Worm (Caenorhabditis elegans) whole organism, young adult: ENCODE measurements around the gene EGAP1.5.

Experiments
- B0019.2 ChIP-seq: fragments of 200-800 bp; sonication (Bioruptor generic); conservative IDR thresholded peaks from 2 replicates; pipeline ENCODE4 v1.3.6; 2022; ENCODE audit warnings: missing genetic modification reagents, missing genetic modification characterization, missing compliant biosample characterization
- F22D6.2 ChIP-seq: sonication (generic microtip); optimal IDR thresholded peaks from 2 replicates; lab custom pipeline; 2016; ENCODE audit warnings: mild to moderate bottlenecking, missing genetic modification characterization, missing compliant biosample characterization
- F33H1.4 ChIP-seq: fragments of 200-800 bp; sonication (Bioruptor generic); IDR thresholded peaks from 2 replicates; pipeline ENCODE4 v1.3.6; 2022; ENCODE audit warnings: missing genetic modification reagents, missing genetic modification characterization, missing compliant biosample characterization
- F57A8.1 ChIP-seq: fragments of 200-800 bp; sonication (Bioruptor generic); optimal IDR thresholded peaks from 2 replicates; lab custom pipeline; 2018; ENCODE audit warnings: mild to moderate bottlenecking, missing genetic modification characterization, moderate library complexity, missing compliant biosample characterization
- K12H6.12 ChIP-seq: fragments of 200-800 bp; sonication (Bioruptor generic); optimal IDR thresholded peaks from 2 replicates; lab custom pipeline; 2018; ENCODE audit warnings: mild to moderate bottlenecking, missing genetic modification characterization, missing compliant biosample characterization
- T07F8.4 ChIP-seq: sonication (generic microtip); optimal IDR thresholded peaks from 2 replicates; lab custom pipeline; 2016; ENCODE audit warnings: mild to moderate bottlenecking, missing genetic modification characterization, moderate library complexity, missing compliant biosample characterization
- Y53F4B.3 ChIP-seq: fragments of 200-800 bp; sonication (Bioruptor generic); IDR thresholded peaks from 2 replicates; pipeline ENCODE4 v1.3.6; 2022; ENCODE audit warnings: missing genetic modification reagents, missing genetic modification characterization, missing compliant biosample characterization
- Y53G8AR.9 ChIP-seq: fragments of 200-800 bp; sonication (Bioruptor generic); conservative IDR thresholded peaks from 2 replicates; pipeline ENCODE4 v1.3.6; 2022; ENCODE audit warnings: missing genetic modification reagents, missing genetic modification characterization, missing compliant biosample characterization
- Y95B8A.8 ChIP-seq: fragments of 200-800 bp; sonication (Bioruptor generic); IDR thresholded peaks from 2 replicates; pipeline ENCODE4 v1.3.6; 2022; ENCODE audit warnings: missing genetic modification reagents, missing genetic modification characterization, missing compliant biosample characterization
- ZK185.1 ChIP-seq: sonication (generic microtip); optimal IDR thresholded peaks from 2 replicates; lab custom pipeline; 2016; ENCODE audit warnings: mild to moderate bottlenecking, missing genetic modification characterization, missing compliant biosample characterization; ENCODE audit not compliant: poor library complexity, severe bottlenecking
- akir-1 ChIP-seq: fragments of 200-800 bp; sonication (Bioruptor generic); optimal IDR thresholded peaks from 2 replicates; lab custom pipeline; 2018; ENCODE audit warnings: mild to moderate bottlenecking, missing genetic modification characterization, moderate library complexity, missing compliant biosample characterization
- attf-3 ChIP-seq: fragments of 200-800 bp; sonication (Bioruptor generic); conservative IDR thresholded peaks from 2 replicates; pipeline ENCODE4 v1.3.6; 2022; ENCODE audit warnings: missing genetic modification reagents, missing genetic modification characterization, missing compliant biosample characterization
- attf-5 ChIP-seq: fragments of 200-800 bp; sonication (Bioruptor generic); optimal IDR thresholded peaks from 2 replicates; lab custom pipeline; 2018; ENCODE audit warnings: mild to moderate bottlenecking, missing genetic modification characterization, missing compliant biosample characterization
- attf-6 ChIP-seq: fragments of 200-800 bp; sonication (Bioruptor generic); IDR thresholded peaks from 2 replicates; pipeline ENCODE4 v1.3.6; 2022; ENCODE audit warnings: missing genetic modification reagents, missing genetic modification characterization, missing compliant biosample characterization
- bed-1 ChIP-seq: fragments of 200-800 bp; sonication (Bioruptor generic); IDR thresholded peaks from 2 replicates; pipeline ENCODE4 v1.3.6; 2022; ENCODE audit warnings: missing genetic modification reagents, missing genetic modification characterization, missing compliant biosample characterization
- ccch-3 ChIP-seq: fragments of 200-800 bp; sonication (Bioruptor generic); optimal IDR thresholded peaks from 2 replicates; lab custom pipeline; 2018; ENCODE audit warnings: mild to moderate bottlenecking, missing genetic modification characterization, missing compliant biosample characterization
- cebp-1 ChIP-seq, 2 experiments: fragments of 200-800 bp in 1 of 2; sonication (Bioruptor generic) in 1 of 2; sonication (generic microtip) in 1 of 2; IDR thresholded peaks in 1 of 2; optimal IDR thresholded peaks in 1 of 2; 2 replicates each; pipeline versions ENCODE4 v1.3.6 to Lab custom; 2017 to 2022; ENCODE audit warnings: missing compliant biosample characterization in 2 of 2, missing genetic modification characterization in 2 of 2, mild to moderate bottlenecking in 1 of 2, missing genetic modification reagents in 1 of 2, moderate library complexity in 1 of 2
- ceh-27 ChIP-seq: fragments of 200-800 bp; sonication (Bioruptor generic); optimal IDR thresholded peaks from 2 replicates; lab custom pipeline; 2018; ENCODE audit warnings: mild to moderate bottlenecking, missing genetic modification characterization, moderate library complexity, missing compliant biosample characterization
- chd-7 ChIP-seq: sonication (generic microtip); optimal IDR thresholded peaks from 2 replicates; lab custom pipeline; 2016; ENCODE audit warnings: mild to moderate bottlenecking, missing genetic modification characterization, moderate library complexity, missing compliant biosample characterization
- dox-1 ChIP-seq: fragments of 200-800 bp; sonication (Bioruptor generic); IDR thresholded peaks from 2 replicates; pipeline ENCODE4 v1.3.6; 2022; ENCODE audit warnings: missing genetic modification reagents, missing genetic modification characterization, missing compliant biosample characterization
- dpff-1 ChIP-seq: sonication (generic microtip); optimal IDR thresholded peaks from 2 replicates; lab custom pipeline; 2017; ENCODE audit warnings: mild to moderate bottlenecking, missing genetic modification characterization, missing compliant biosample characterization
- dpl-1 ChIP-seq: fragments of 150-350 bp; optimal IDR thresholded peaks from 2 replicates; lab custom pipeline; 2014; ENCODE audit warnings: missing biosample characterization, missing genetic modification reagents, missing genetic modification characterization
- egl-18 ChIP-seq: fragments of 200-800 bp; sonication (Bioruptor generic); IDR thresholded peaks from 2 replicates; pipeline ENCODE4 v1.3.6; 2022; ENCODE audit warnings: missing genetic modification reagents, missing genetic modification characterization, missing compliant biosample characterization
- ekl-4 ChIP-seq: fragments of 200-800 bp; sonication (Bioruptor generic); IDR thresholded peaks from 2 replicates; pipeline ENCODE4 v1.3.6; 2022; ENCODE audit warnings: missing genetic modification reagents, missing genetic modification characterization, missing compliant biosample characterization
- gei-17 ChIP-seq: fragments of 200-800 bp; sonication (Bioruptor generic); optimal IDR thresholded peaks from 2 replicates; lab custom pipeline; 2018; ENCODE audit warnings: mild to moderate bottlenecking, missing genetic modification characterization, missing compliant biosample characterization
- him-1 ChIP-seq: sonication (generic microtip); optimal IDR thresholded peaks from 2 replicates; lab custom pipeline; 2016; ENCODE audit warnings: missing genotype, missing genetic modification reagents, missing genetic modification characterization, missing compliant biosample characterization
- hmg-1.2 ChIP-seq: fragments of 200-800 bp; sonication (Bioruptor generic); IDR thresholded peaks from 2 replicates; pipeline ENCODE4 v1.3.6; 2022; ENCODE audit warnings: missing genetic modification reagents, missing genetic modification characterization, missing compliant biosample characterization
- lag-1 ChIP-seq: fragments of 200-800 bp; sonication (Bioruptor generic); IDR thresholded peaks from 2 replicates; pipeline ENCODE4 v1.3.6; 2022; ENCODE audit warnings: missing genetic modification reagents, missing genetic modification characterization, missing compliant biosample characterization
- let-607 ChIP-seq, 2 experiments: fragments of 200-800 bp in 1 of 2; sonication (Bioruptor generic) in 1 of 2; sonication (generic microtip) in 1 of 2; optimal IDR thresholded peaks; 2 replicates each; lab custom pipeline; 2016 to 2018; ENCODE audit warnings: mild to moderate bottlenecking in 2 of 2, missing compliant biosample characterization in 2 of 2, missing genetic modification characterization in 2 of 2, moderate library complexity in 2 of 2, missing genotype in 1 of 2
- lin-35 ChIP-seq, 3 experiments: fragments of 150-350 bp in 2 of 3; sonication (generic microtip) in 1 of 3; optimal IDR thresholded peaks; 2 replicates each; lab custom pipeline; 2014 to 2018; ENCODE audit warnings: missing biosample characterization in 3 of 3, missing genetic modification characterization in 3 of 3, missing genetic modification reagents in 3 of 3
- lir-1 ChIP-seq: fragments of 200-800 bp; sonication (Bioruptor generic); conservative IDR thresholded peaks from 2 replicates; pipeline ENCODE4 v1.3.6; 2022; ENCODE audit warnings: missing genetic modification reagents, missing genetic modification characterization, missing compliant biosample characterization
- lsl-1 ChIP-seq: fragments of 200-800 bp; sonication (Bioruptor generic); optimal IDR thresholded peaks from 2 replicates; lab custom pipeline; 2018; ENCODE audit warnings: mild to moderate bottlenecking, missing genetic modification characterization, moderate library complexity, missing compliant biosample characterization
- lsy-27 ChIP-seq: sonication (generic microtip); optimal IDR thresholded peaks from 2 replicates; lab custom pipeline; 2017; ENCODE audit warnings: missing genetic modification characterization, mild to moderate bottlenecking, missing compliant biosample characterization, antibody characterized with exemption, missing genotype, borderline replicate concordance; ENCODE audit not compliant: insufficient read depth
- madf-10 ChIP-seq: sonication (generic microtip); optimal IDR thresholded peaks from 2 replicates; lab custom pipeline; 2016; ENCODE audit warnings: mild to moderate bottlenecking, missing genetic modification characterization, missing compliant biosample characterization
- nfyb-1 ChIP-seq: fragments of 200-800 bp; sonication (Bioruptor generic); IDR thresholded peaks from 2 replicates; pipeline ENCODE4 v1.3.6; 2022; ENCODE audit warnings: missing genetic modification reagents, missing genetic modification characterization, missing compliant biosample characterization
- nhr-120 ChIP-seq: fragments of 200-800 bp; sonication (Bioruptor generic); IDR thresholded peaks from 2 replicates; pipeline ENCODE4 v1.3.6; 2022; ENCODE audit warnings: missing genetic modification characterization, missing compliant biosample characterization
- nhr-179 ChIP-seq: sonication (generic microtip); optimal IDR thresholded peaks from 2 replicates; lab custom pipeline; 2016; ENCODE audit warnings: mild to moderate bottlenecking, missing genetic modification characterization, missing compliant biosample characterization
- nhr-80 ChIP-seq: sonication (generic microtip); optimal IDR thresholded peaks from 2 replicates; lab custom pipeline; 2016; ENCODE audit warnings: missing genetic modification characterization, missing compliant biosample characterization
- pbrm-1 ChIP-seq: fragments of 200-800 bp; sonication (Bioruptor generic); IDR thresholded peaks from 2 replicates; pipeline ENCODE4 v1.3.6; 2022; ENCODE audit warnings: missing genetic modification reagents, missing genetic modification characterization, missing compliant biosample characterization
- rec-8 ChIP-seq, 2 experiments: sonication (generic microtip); optimal IDR thresholded peaks; 2 replicates each; lab custom pipeline; 2016; ENCODE audit warnings: mild to moderate bottlenecking in 2 of 2, missing genetic modification characterization in 2 of 2, missing genetic modification reagents in 2 of 2, missing genotype in 2 of 2, missing biosample characterization in 1 of 2, missing compliant biosample characterization in 1 of 2, moderate library complexity in 1 of 2
- repo-1 ChIP-seq: sonication (generic microtip); optimal IDR thresholded peaks from 2 replicates; lab custom pipeline; 2017; ENCODE audit warnings: mild to moderate bottlenecking, missing genetic modification characterization, missing compliant biosample characterization
- tbp1 ChIP-seq: fragments of 200-800 bp; sonication (Bioruptor generic); optimal IDR thresholded peaks from 2 replicates; lab custom pipeline; 2018; ENCODE audit warnings: mild to moderate bottlenecking, missing genetic modification characterization, missing compliant biosample characterization
- unc-130 ChIP-seq: sonication (generic microtip); optimal IDR thresholded peaks from 2 replicates; lab custom pipeline; 2016; ENCODE audit warnings: missing genetic modification reagents, missing genetic modification characterization, missing compliant biosample characterization
- unc-62 ChIP-seq: fragments of 150-350 bp; optimal IDR thresholded peaks from 2 replicates; lab custom pipeline; 2014; ENCODE audit warnings: missing biosample characterization, missing genetic modification reagents, missing genetic modification characterization
- xnd-1 ChIP-seq: sonication (generic microtip); optimal IDR thresholded peaks from 2 replicates; lab custom pipeline; 2016; ENCODE audit warnings: missing genotype, missing genetic modification reagents, missing genetic modification characterization, missing compliant biosample characterization
- zfh-2 ChIP-seq: fragments of 200-800 bp; sonication (Bioruptor generic); conservative IDR thresholded peaks from 2 replicates; pipeline ENCODE4 v1.3.6; 2022; ENCODE audit warnings: missing genetic modification reagents, missing genetic modification characterization, missing compliant biosample characterization
- ztf-28 ChIP-seq: fragments of 200-800 bp; sonication (Bioruptor generic); IDR thresholded peaks from 2 replicates; pipeline ENCODE4 v1.3.6; 2022; ENCODE audit warnings: missing genetic modification reagents, missing genetic modification characterization, missing compliant biosample characterization

EGAP1.5 gene

ce11 chrIII:5958172-5958886 lies 26.8 kb downstream of the EGAP1.5 start, which contains the start of the genes nono-1 and nop-1:
nono-1 (minus strand) TSS chrIII:5958246.
nop-1 (plus strand) TSS chrIII:5958722.
- TF ChIP-seq F57A8.1, result no peak
- TF ChIP-seq unc-62 (GFP tag; lab: Kevin White, UChicago), result no peak
- no peak for TF ChIP-seq repo-1 (tag; lab: Kevin White, UChicago)
- TF ChIP-seq attf-6 (GFP tag; lab: Robert Waterston, UW), result no peak
- no peak for TF ChIP-seq tbp1 (GFP tag; lab: Kevin White, UChicago)
- no peak for TF ChIP-seq ccch-3 (GFP tag; lab: Kevin White, UChicago)
- TF ChIP-seq dpff-1 (tag; lab: Kevin White, UChicago), result no peak
- no peak for TF ChIP-seq K12H6.12 (tag; lab: Kevin White, UChicago)
- TF ChIP-seq unc-130 (GFP tag; lab: Kevin White, UChicago), result no peak
- TF ChIP-seq lag-1, result no peak
- no peak for TF ChIP-seq Y53G8AR.9 (GFP tag; lab: Robert Waterston, UW)
- TF ChIP-seq hmg-1.2 (GFP tag; lab: Robert Waterston, UW), result peak; percentile 17; the same call in 1 of the 2 replicates
- no peak for TF ChIP-seq lsy-27
- TF ChIP-seq Y53F4B.3, result no peak
- TF ChIP-seq Y95B8A.8, result no peak
- TF ChIP-seq lir-1 (GFP tag; lab: Robert Waterston, UW), result no peak
- no peak for TF ChIP-seq dox-1 (GFP tag; lab: Robert Waterston, UW)
- TF ChIP-seq ekl-4 (GFP tag; lab: Robert Waterston, UW), result no peak
- no peak for TF ChIP-seq pbrm-1 (GFP tag; lab: Robert Waterston, UW)
- TF ChIP-seq gei-17 (GFP tag; lab: Kevin White, UChicago), result no peak
- peak; percentile 88 for TF ChIP-seq lsl-1
- TF ChIP-seq ztf-28 (GFP tag; lab: Robert Waterston, UW), result no peak
- no peak for TF ChIP-seq egl-18
- no peak for TF ChIP-seq attf-3 (GFP tag; lab: Robert Waterston, UW)
- no peak for TF ChIP-seq let-607 (tag; optimal IDR thresholded peaks at IDR 0.05; lab: Kevin White, UChicago)
- TF ChIP-seq dpl-1 (GFP tag; lab: Kevin White, UChicago), result no peak
- no peak for TF ChIP-seq zfh-2 (GFP tag; lab: Robert Waterston, UW)
- TF ChIP-seq xnd-1 (tag; lab: Kevin White, UChicago), result peak; percentile 74
- TF ChIP-seq nhr-179 (tag; lab: Kevin White, UChicago), result no peak
- peak; percentile 89 for TF ChIP-seq F33H1.4
- TF ChIP-seq lin-35 (GFP tag; optimal IDR thresholded peaks at IDR 0.05; lab: Kevin White, UChicago), result no peak
- TF ChIP-seq bed-1 (GFP tag; lab: Robert Waterston, UW), result no peak
- TF ChIP-seq B0019.2 (GFP tag; lab: Robert Waterston, UW), result no peak
- TF ChIP-seq ZK185.1 (tag; lab: Kevin White, UChicago), result no peak
- no peak for TF ChIP-seq F22D6.2
- TF ChIP-seq attf-5 (GFP tag; lab: Kevin White, UChicago), result no peak
- TF ChIP-seq T07F8.4, result no peak
- no peak for TF ChIP-seq nhr-120 (GFP tag; lab: Robert Waterston, UW)
- TF ChIP-seq rec-8 (tag; optimal IDR thresholded peaks at IDR 0.05; lab: Kevin White, UChicago), result no peak
- TF ChIP-seq him-1, result peak; percentile 33
- TF ChIP-seq ceh-27, result no peak
- no peak for TF ChIP-seq madf-10 (tag; lab: Kevin White, UChicago)
- TF ChIP-seq akir-1 (GFP tag; lab: Kevin White, UChicago), result no peak
- no peak for TF ChIP-seq nfyb-1
- no peak for TF ChIP-seq chd-7 (tag; lab: Kevin White, UChicago)
- TF ChIP-seq nhr-80 (tag; lab: Kevin White, UChicago), result no peak
- TF ChIP-seq cebp-1 (GFP tag; IDR thresholded peaks at IDR 0.05; lab: Robert Waterston, UW), result no peak
- TF ChIP-seq cebp-1 (tag; optimal IDR thresholded peaks at IDR 0.05; lab: Kevin White, UChicago), result peak; percentile 32
